Fruit fly (Drosophila melanogaster) whole organism, embryonic: ENCODE results near the gene ppk20.

Experiments used
- Blimp-1 ChIP-seq: fragments of 200-800 bp; sonication (Bioruptor generic); optimal IDR thresholded peaks from 3 replicates; lab custom pipeline; 2018; ENCODE audit warnings: missing biosample characterization, missing genetic modification characterization, mild to moderate bottlenecking, moderate library complexity, missing genetic modification reagents
- CG10959 ChIP-seq: fragments of 200-800 bp; sonication (Bioruptor generic); IDR thresholded peaks from 2 replicates; pipeline ENCODE4 v1.3.6; 2022; ENCODE audit warnings: missing biosample characterization, missing genetic modification characterization
- CG10979 ChIP-seq: fragments of 200-800 bp; sonication (Bioruptor generic); optimal IDR thresholded peaks from 2 replicates; lab custom pipeline; 2018; ENCODE audit warnings: missing biosample characterization, mild to moderate bottlenecking, missing genetic modification characterization, moderate library complexity
- CG11456 ChIP-seq: fragments of 200-800 bp; sonication (Bioruptor generic); IDR thresholded peaks from 3 replicates; pipeline ENCODE4 v1.3.6; 2022; ENCODE audit warnings: missing biosample characterization, missing genetic modification characterization
- CG11504 ChIP-seq: fragments of 200-800 bp; sonication (Bioruptor generic); optimal IDR thresholded peaks from 3 replicates; lab custom pipeline; 2019; ENCODE audit warnings: missing biosample characterization, mild to moderate bottlenecking, missing genetic modification characterization, moderate library complexity
- CG1233 ChIP-seq: fragments of 200-800 bp; sonication (Bioruptor generic); optimal IDR thresholded peaks from 4 replicates; lab custom pipeline; 2018; ENCODE audit warnings: missing biosample characterization, mild to moderate bottlenecking, missing genetic modification characterization
- CG14710 ChIP-seq: fragments of 200-800 bp; sonication (Bioruptor generic); optimal IDR thresholded peaks from 3 replicates; lab custom pipeline; 2019; ENCODE audit warnings: missing biosample characterization, mild to moderate bottlenecking, missing genetic modification characterization, moderate library complexity
- CG14965 ChIP-seq: fragments of 200-800 bp; sonication (Bioruptor generic); optimal IDR thresholded peaks from 2 replicates; lab custom pipeline; 2016; ENCODE audit warnings: missing biosample characterization, missing genetic modification characterization, borderline replicate concordance
- CG16813 ChIP-seq: fragments of 200-800 bp; sonication (Bioruptor generic); IDR thresholded peaks from 3 replicates; pipeline ENCODE4 v1.3.6; 2022; ENCODE audit warnings: missing biosample characterization, missing genetic modification characterization; ENCODE audit not compliant: partially characterized antibody
- CG17385 ChIP-seq: fragments of 200-800 bp; sonication (Bioruptor generic); optimal IDR thresholded peaks from 3 replicates; lab custom pipeline; 2018; ENCODE audit warnings: missing biosample characterization, mild to moderate bottlenecking, missing genetic modification characterization
- CG18262 ChIP-seq: fragments of 200-800 bp; optimal IDR thresholded peaks from 3 replicates; lab custom pipeline; 2019; ENCODE audit warnings: missing biosample characterization, mild to moderate bottlenecking, missing genetic modification characterization, moderate library complexity
- CG18476 ChIP-seq: fragments of 200-800 bp; sonication (Bioruptor generic); optimal IDR thresholded peaks from 2 replicates; lab custom pipeline; 2016; ENCODE audit warnings: missing biosample characterization, mild to moderate bottlenecking, missing genetic modification characterization
- CG32532 ChIP-seq: fragments of 200-800 bp; sonication (Bioruptor generic); IDR thresholded peaks from 2 replicates; pipeline ENCODE4 v1.3.6; 2022; ENCODE audit warnings: missing biosample characterization, missing genetic modification characterization
- CG3407 ChIP-seq: fragments of 200-800 bp; sonication (Bioruptor generic); optimal IDR thresholded peaks from 2 replicates; lab custom pipeline; 2018; ENCODE audit warnings: missing biosample characterization, mild to moderate bottlenecking, missing genetic modification characterization
- CG3995 ChIP-seq: fragments of 200-800 bp; sonication (Bioruptor generic); optimal IDR thresholded peaks from 3 replicates; lab custom pipeline; 2016; ENCODE audit warnings: missing biosample characterization, missing genetic modification characterization
- CG6254 ChIP-seq: fragments of 200-800 bp; sonication (Bioruptor generic); optimal IDR thresholded peaks from 3 replicates; lab custom pipeline; 2017; ENCODE audit warnings: mild to moderate bottlenecking, missing biosample characterization, missing genetic modification reagents, missing genetic modification characterization
- CG6654 ChIP-seq: fragments of 200-800 bp; sonication (Bioruptor generic); optimal IDR thresholded peaks from 2 replicates; lab custom pipeline; 2017; ENCODE audit warnings: missing biosample characterization, mild to moderate bottlenecking, missing genetic modification characterization
- CG6765 ChIP-seq: fragments of 200-800 bp; sonication (Bioruptor generic); optimal IDR thresholded peaks from 3 replicates; lab custom pipeline; 2017; ENCODE audit warnings: missing biosample characterization, mild to moderate bottlenecking, missing genetic modification characterization
- CG7372 ChIP-seq: fragments of 200-800 bp; sonication (Bioruptor generic); IDR thresholded peaks from 2 replicates; pipeline ENCODE4 v1.3.6; 2022; ENCODE audit warnings: missing biosample characterization, missing genetic modification characterization
- CG8359 ChIP-seq: fragments of 200-800 bp; sonication (Bioruptor generic); optimal IDR thresholded peaks from 2 replicates; lab custom pipeline; 2017; ENCODE audit warnings: missing biosample characterization, mild to moderate bottlenecking, missing genetic modification characterization, borderline replicate concordance
- CG8478 ChIP-seq: fragments of >200 bp; optimal IDR thresholded peaks from 2 replicates; lab custom pipeline; 2018
- CTCF ChIP-seq: fragments of 200-800 bp; sonication (Bioruptor generic); optimal IDR thresholded peaks from 2 replicates; lab custom pipeline; 2017; ENCODE audit warnings: missing biosample characterization, mild to moderate bottlenecking, missing genetic modification characterization, moderate library complexity
- Chrac-16 ChIP-seq: fragments of 200-800 bp; sonication (Bioruptor generic); optimal IDR thresholded peaks from 3 replicates; lab custom pipeline; 2016; ENCODE audit warnings: missing biosample characterization, missing genetic modification characterization
- Elba2 ChIP-seq: fragments of 200-800 bp; sonication (Bioruptor generic); optimal IDR thresholded peaks from 3 replicates; lab custom pipeline; 2016; ENCODE audit warnings: missing biosample characterization, missing genetic modification characterization
- HLHmδ ChIP-seq: fragments of 200-800 bp; sonication (Bioruptor generic); optimal IDR thresholded peaks from 2 replicates; lab custom pipeline; 2018; ENCODE audit warnings: missing biosample characterization, mild to moderate bottlenecking, missing genetic modification characterization, moderate library complexity
- Lpt ChIP-seq: fragments of >200 bp; optimal IDR thresholded peaks from 2 replicates; lab custom pipeline; 2018; ENCODE audit warnings: missing biosample characterization, missing genetic modification characterization
- Med ChIP-seq: fragments of 200-800 bp; sonication (Bioruptor generic); peaks from one replicate; lab custom pipeline; 2016; ENCODE audit warnings: missing biosample characterization, missing genetic modification characterization, mild to moderate bottlenecking, inconsistent platforms, moderate library complexity
- NfI ChIP-seq: fragments of 200-800 bp; sonication (Bioruptor generic); optimal IDR thresholded peaks from 3 replicates; lab custom pipeline; 2018; ENCODE audit warnings: missing biosample characterization, mild to moderate bottlenecking, missing genetic modification characterization, moderate library complexity
- Optix ChIP-seq: fragments of 200-800 bp; sonication (Bioruptor generic); IDR thresholded peaks from 3 replicates; pipeline ENCODE4 v1.3.6; 2022; ENCODE audit warnings: missing biosample characterization, missing genetic modification characterization
- Rfx ChIP-seq: fragments of 200-800 bp; sonication (Bioruptor generic); IDR thresholded peaks from 2 replicates; pipeline ENCODE4 v1.3.6; 2022; ENCODE audit warnings: missing biosample characterization, missing genetic modification characterization
- Sox100B ChIP-seq: fragments of 200-800 bp; sonication (Bioruptor generic); optimal IDR thresholded peaks from 3 replicates; lab custom pipeline; 2018; ENCODE audit warnings: missing biosample characterization, mild to moderate bottlenecking, missing genetic modification characterization
- Xbp1 ChIP-seq: fragments of 200-800 bp; sonication (Bioruptor generic); optimal IDR thresholded peaks from 3 replicates; lab custom pipeline; 2016; ENCODE audit warnings: missing biosample characterization, mild to moderate bottlenecking, missing genetic modification characterization
- Xrp1 ChIP-seq: fragments of 200-800 bp; sonication (Bioruptor generic); IDR thresholded peaks from 2 replicates; pipeline ENCODE4 v1.3.6; 2022; ENCODE audit warnings: missing biosample characterization, missing genetic modification characterization
- da ChIP-seq: fragments of 200-800 bp; sonication (Bioruptor generic); optimal IDR thresholded peaks from 2 replicates; lab custom pipeline; 2016; ENCODE audit warnings: missing biosample characterization, missing genetic modification characterization
- dmrt99B ChIP-seq: fragments of 200-800 bp; sonication (Bioruptor generic); optimal IDR thresholded peaks from 2 replicates; lab custom pipeline; 2018; ENCODE audit warnings: missing biosample characterization, mild to moderate bottlenecking, missing genetic modification characterization, moderate library complexity
- dysf ChIP-seq: fragments of 200-800 bp; sonication (Bioruptor generic); IDR thresholded peaks from 3 replicates; pipeline ENCODE4 v1.3.6; 2022; ENCODE audit warnings: missing biosample characterization, missing genetic modification characterization
- ems ChIP-seq: fragments of 200-800 bp; sonication (Bioruptor generic); optimal IDR thresholded peaks from 3 replicates; lab custom pipeline; 2016; ENCODE audit warnings: missing biosample characterization, missing genetic modification characterization
- ftz-f1 ChIP-seq: fragments of 200-800 bp; sonication (Bioruptor generic); optimal IDR thresholded peaks from 2 replicates; lab custom pipeline; 2016; ENCODE audit warnings: missing biosample characterization, missing genetic modification characterization
- gsb ChIP-seq: fragments of 200-800 bp; sonication (Bioruptor generic); IDR thresholded peaks from 2 replicates; pipeline ENCODE4 v1.3.6; 2022; ENCODE audit warnings: missing biosample characterization, missing genetic modification characterization
- h ChIP-seq: fragments of >200 bp; optimal IDR thresholded peaks from 2 replicates; lab custom pipeline; 2017
- lov ChIP-seq, 2 experiments: fragments of 200-800 bp in 1 of 2; fragments of >200 bp in 1 of 2; sonication (Bioruptor generic) in 1 of 2; IDR thresholded peaks in 1 of 2; optimal IDR thresholded peaks in 1 of 2; 2 replicates in 1 of 2; 3 replicates in 1 of 2; pipeline versions ENCODE4 v1.3.6 to Lab custom; 2017 to 2022; ENCODE audit warnings: missing biosample characterization in 1 of 2, missing genetic modification characterization in 1 of 2
- maf-S ChIP-seq: fragments of 200-800 bp; sonication (Bioruptor generic); optimal IDR thresholded peaks from 2 replicates; lab custom pipeline; 2016; ENCODE audit warnings: missing biosample characterization, missing genetic modification characterization
- schlank ChIP-seq: fragments of 200-800 bp; sonication (Bioruptor generic); optimal IDR thresholded peaks from 2 replicates; lab custom pipeline; 2018; ENCODE audit warnings: missing biosample characterization, mild to moderate bottlenecking, missing genetic modification characterization
- sens ChIP-seq: fragments of 200-800 bp; sonication (Bioruptor generic); peaks from one replicate; lab custom pipeline; 2016; ENCODE audit warnings: missing biosample characterization, missing genetic modification characterization
- ssp ChIP-seq: fragments of 200-800 bp; sonication (Bioruptor generic); IDR thresholded peaks from 2 replicates; pipeline ENCODE4 v1.3.6; 2022; ENCODE audit warnings: missing biosample characterization, missing genetic modification characterization
- tll ChIP-seq, 2 experiments: fragments of 200-800 bp in 1 of 2; fragments of >200 bp in 1 of 2; sonication (Bioruptor generic) in 1 of 2; optimal IDR thresholded peaks; 2 replicates each; lab custom pipeline; 2017 to 2019; ENCODE audit warnings: missing biosample characterization in 2 of 2, missing genetic modification characterization in 2 of 2, mild to moderate bottlenecking in 1 of 2, moderate library complexity in 1 of 2
- ttk ChIP-seq: fragments of 200-800 bp; sonication (Bioruptor generic); IDR thresholded peaks from 2 replicates; pipeline ENCODE4 v2.1.2; 2022; ENCODE audit warnings: missing biosample characterization, missing genetic modification characterization
- vfl ChIP-seq: fragments of 200-800 bp; sonication (Bioruptor generic); optimal IDR thresholded peaks from 2 replicates; lab custom pipeline; 2016; ENCODE audit warnings: missing biosample characterization, missing genetic modification characterization
- vnd ChIP-seq: fragments of 200-800 bp; sonication (Bioruptor generic); IDR thresholded peaks from 3 replicates; pipeline ENCODE4 v1.3.6; 2022; ENCODE audit warnings: missing biosample characterization, missing genetic modification characterization; ENCODE audit not compliant: partially characterized antibody
- zfh1 ChIP-seq: fragments of 200-800 bp; sonication (Bioruptor generic); IDR thresholded peaks from 3 replicates; pipeline ENCODE4 v1.3.6; 2022; ENCODE audit warnings: missing biosample characterization, missing genetic modification characterization

The ppk20 gene

dm6 chr3R:29716043-29716781 lies 47.5 kb upstream of the ppk20 start:
- TF ChIP-seq CG11456 (GFP tag; lab: Robert Waterston, UW) (0 out of 3 replicates have a peak, but pooled peaks have one; percentile 23), CG10959 (peak; percentile 7; the same call in 1 of the 2 replicates), CG6654 (GFP tag; lab: Kevin White, UChicago) (no peak), CG11504 (tag; lab: Kevin White, UChicago) (peak; percentile 1), ems (GFP tag; lab: Kevin White, UChicago) (no peak), Rfx (0 out of 2 replicates have a peak, but pooled peaks have one; percentile 13), lov (optimal IDR thresholded peaks at IDR 0.05; lab: Kevin White, UChicago) (no peak), lov (GFP tag; IDR thresholded peaks at IDR 0.05; lab: Robert Waterston, UW) (0 out of 3 replicates have a peak, but pooled peaks have one; percentile 14), CG8359 (GFP tag; lab: Kevin White, UChicago) (peak; percentile 33), CG14710 (tag; lab: Kevin White, UChicago) (no peak), Lpt (GFP tag; lab: Kevin White, UChicago) (peak; percentile 93), Elba2 (GFP tag; lab: Kevin White, UChicago) (no peak), CG18262 (tag; lab: Kevin White, UChicago) (peak; percentile 9), CG17385 (GFP tag; lab: Kevin White, UChicago) (no peak), CG8478 (peak; percentile 34), tll (GFP tag; optimal IDR thresholded peaks at IDR 0.05; lab: Kevin White, UChicago) (no peak), da (no peak), CG1233 (no peak), HLHmδ (GFP tag; lab: Kevin White, UChicago) (peak; percentile 47), h (lab: Kevin White, UChicago) (peak; percentile 70), CG32532 (GFP tag; lab: Robert Waterston, UW) (peak; percentile 20; the same call in 1 of the 2 replicates), Chrac-16 (GFP tag; lab: Kevin White, UChicago) (no peak), Optix (GFP tag; lab: Robert Waterston, UW) (no peak), Xbp1 (GFP tag; lab: Kevin White, UChicago) (peak; percentile 17), vnd (no peak), CG3995 (no peak), CG10979 (peak; percentile 71), dmrt99B (peak; percentile 7), zfh1 (GFP tag; lab: Robert Waterston, UW) (no peak), CG16813 (GFP tag; lab: Robert Waterston, UW) (no peak), dysf (0 out of 3 replicates have a peak, but pooled peaks have one; percentile 17), gsb (GFP tag; lab: Robert Waterston, UW) (0 out of 2 replicates have a peak, but pooled peaks have one; percentile 20), Med (GFP tag; lab: Kevin White, UChicago) (peak; percentile 48), CG14965 (peak; percentile 78), NfI (GFP tag; lab: Kevin White, UChicago) (peak; percentile 28), Sox100B (GFP tag; lab: Kevin White, UChicago) (peak; percentile 15), Blimp-1 (GFP tag; lab: Kevin White, UChicago) (no peak), CG6765 (GFP tag; lab: Kevin White, UChicago) (no peak), CG3407 (GFP tag; lab: Kevin White, UChicago) (no peak), Xrp1 (GFP tag; lab: Robert Waterston, UW) (no peak), CG7372 (GFP tag; lab: Robert Waterston, UW) (no peak), ssp (no peak), CG18476 (GFP tag; lab: Kevin White, UChicago) (no peak), sens (GFP tag; lab: Kevin White, UChicago) (peak; percentile 46), maf-S (GFP tag; lab: Kevin White, UChicago) (no peak), schlank (no peak), CG6254 (peak; percentile 3), CTCF (GFP tag; lab: Kevin White, UChicago) (peak; percentile 89), vfl (no peak), ftz-f1 (no peak), ttk (GFP tag; lab: Robert Waterston, UW) (no peak)
